Worm (Caenorhabditis elegans): ENCODE data around the gene clec-162.

The clec-162 gene

DNA sequence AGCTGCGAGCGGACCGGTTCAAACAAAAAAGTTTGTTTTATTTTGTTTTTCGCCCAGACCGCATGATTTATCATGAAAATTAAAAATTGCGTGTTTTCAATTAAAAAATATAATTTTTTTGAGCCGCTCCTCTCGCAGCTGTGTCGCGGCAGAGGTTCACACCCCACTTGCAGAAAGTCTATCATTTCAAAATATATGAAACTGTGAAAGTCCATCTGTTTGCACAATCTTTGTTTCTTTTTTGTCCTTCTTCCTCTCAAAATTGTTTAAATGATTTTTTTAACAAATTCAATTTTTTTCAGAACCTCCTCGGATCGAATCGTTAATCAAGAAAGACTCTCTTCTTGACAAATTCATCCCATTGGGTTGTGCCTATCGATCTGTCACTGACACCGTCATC is 25.4 kb downstream of the clec-162 start, which contains the start of gene tlk-1:
TSS of gene tlk-1 (plus strand) at position 301 of the 400 bp plus-strand sequence.
- TF ChIP-seq elt-3 (tag; optimal IDR thresholded peaks at IDR 0.05), result no peak
- no peak for TF ChIP-seq isw-1 (GFP tag; IDR thresholded peaks at IDR 0.05)
- no peak for TF ChIP-seq nhr-90 (tag; optimal IDR thresholded peaks at IDR 0.05; ENCODE audit: poor library complexity)
- TF ChIP-seq skn-1 (tag; optimal IDR thresholded peaks at IDR 0.05), result no peak
- no peak for TF ChIP-seq nhr-85 (tag)
- TF ChIP-seq rnt-1 (tag; optimal IDR thresholded peaks at IDR 0.05), result no peak
- no peak for TF ChIP-seq fkh-8 (tag; optimal IDR thresholded peaks at IDR 0.05)
- no peak for TF ChIP-seq ztf-4 (tag; optimal IDR thresholded peaks at IDR 0.05)
- TF ChIP-seq ceh-63 (GFP tag; optimal IDR thresholded peaks at IDR 0.05), result no peak
- no peak for TF ChIP-seq vab-15 (tag; optimal IDR thresholded peaks at IDR 0.05)
- no peak for TF ChIP-seq Y116A8C.19 (tag; optimal IDR thresholded peaks at IDR 0.05; ENCODE audit: borderline replicate concordance)
- TF ChIP-seq zag-1 (tag; optimal IDR thresholded peaks at IDR 0.05), result no peak
- TF ChIP-seq alr-1 (tag; optimal IDR thresholded peaks at IDR 0.05; ENCODE audit: borderline replicate concordance), result no peak

DNA sequence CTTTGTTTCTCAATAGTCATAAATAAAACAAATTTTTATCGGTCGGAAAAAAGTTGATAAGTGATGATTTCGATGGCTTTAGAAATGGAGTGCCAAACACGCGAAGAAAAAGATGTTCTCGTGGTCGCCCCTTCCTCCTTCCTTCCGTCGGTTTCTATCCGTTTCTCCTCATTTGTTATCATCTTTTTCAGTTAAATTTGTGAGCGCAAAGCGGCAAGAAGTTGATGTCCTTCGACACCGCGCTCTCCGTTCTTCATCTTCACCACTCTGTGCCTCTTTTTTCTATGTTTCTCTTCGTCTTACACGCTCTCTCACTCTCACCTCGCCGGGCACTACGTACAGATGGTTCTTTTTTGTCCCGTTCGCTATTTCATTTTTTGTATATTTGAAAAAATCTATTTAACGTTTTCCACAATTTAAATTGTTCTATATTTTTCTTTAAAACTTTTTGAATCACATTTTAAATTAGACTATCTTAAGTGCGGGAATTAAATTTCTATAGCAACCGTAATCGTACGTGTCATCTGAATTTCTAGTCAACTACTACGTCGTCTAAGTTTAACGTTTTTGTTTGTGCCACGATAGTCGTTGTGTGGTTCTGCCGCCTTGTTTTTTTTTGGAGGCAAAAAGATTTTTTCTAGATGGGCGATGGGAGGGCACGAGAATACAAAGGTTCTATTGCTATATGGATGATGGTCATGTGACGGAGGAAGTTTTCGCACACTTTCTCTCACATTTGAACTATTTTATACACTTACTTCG is 26.2 kb downstream of the clec-162 start:
- TF ChIP-seq fos-1 (tag; optimal IDR thresholded peaks at IDR 0.05) (no peak), mep-1 (tag; optimal IDR thresholded peaks at IDR 0.05) (peak; percentile 7), nhr-71 (tag; optimal IDR thresholded peaks at IDR 0.05) (peak; percentile 36), ceh-82 (tag; optimal IDR thresholded peaks at IDR 0.05) (no peak), jun-1 (tag; optimal IDR thresholded peaks at IDR 0.05) (no peak), nhr-28 (tag; optimal IDR thresholded peaks at IDR 0.05) (no peak), xbp-1 (tag; optimal IDR thresholded peaks at IDR 0.05) (no peak), tbx-2 (tag; optimal IDR thresholded peaks at IDR 0.05) (no peak), C34B4.2 (tag; optimal IDR thresholded peaks at IDR 0.05) (no peak), lin-35 (GFP tag; optimal IDR thresholded peaks at IDR 0.05) (peak in 1 of 2 experiments; percentile 29), mab-9 (GFP tag; IDR thresholded peaks at IDR 0.05) (no peak), C04F5.9 (tag; optimal IDR thresholded peaks at IDR 0.05) (no peak), lsy-2 (tag; optimal IDR thresholded peaks at IDR 0.05) (no peak), nhr-76 (tag; optimal IDR thresholded peaks at IDR 0.05) (no peak), elt-3 (tag; optimal IDR thresholded peaks at IDR 0.05) (peak in 1 of 6 experiments; percentile 43), blmp-1 (tag; optimal IDR thresholded peaks at IDR 0.05) (peak; percentile 36), unc-98 (GFP tag; IDR thresholded peaks at IDR 0.05) (no peak), nhr-90 (tag; optimal IDR thresholded peaks at IDR 0.05; ENCODE audit: poor library complexity) (no peak), pag-3 (tag; optimal IDR thresholded peaks at IDR 0.05; ENCODE audit: borderline replicate concordance, insufficient read depth) (peak; percentile 30), lin-15B (tag; optimal IDR thresholded peaks at IDR 0.05) (no peak), lir-3 (tag; optimal IDR thresholded peaks at IDR 0.05; ENCODE audit: poor library complexity) (no peak), lin-39 (tag; optimal IDR thresholded peaks at IDR 0.05) (no peak), alr-1 (tag; optimal IDR thresholded peaks at IDR 0.05; ENCODE audit: borderline replicate concordance) (no peak), zip-4 (GFP tag; optimal IDR thresholded peaks at IDR 0.05) (no peak), unc-86 (tag; optimal IDR thresholded peaks at IDR 0.05) (no peak), efl-3 (GFP tag; optimal IDR thresholded peaks at IDR 0.05) (no peak), irx-1 (tag; optimal IDR thresholded peaks at IDR 0.05) (no peak), ceh-88 (GFP tag; IDR thresholded peaks at IDR 0.05) (no peak), hpl-2 (GFP tag; optimal IDR thresholded peaks at IDR 0.05) (no peak), ztf-4 (tag; optimal IDR thresholded peaks at IDR 0.05) (no peak), nhr-11 (tag; optimal IDR thresholded peaks at IDR 0.05) (no peak), hlh-17 (GFP tag; optimal IDR thresholded peaks at IDR 0.05; ENCODE audit: borderline replicate concordance) (no peak), sox-4 (tag; optimal IDR thresholded peaks at IDR 0.05) (no peak), nhr-19 (GFP tag; conservative IDR thresholded peaks at IDR 0.05) (no peak), snu-23 (GFP tag; optimal IDR thresholded peaks at IDR 0.05) (peak; percentile 1), dsc-1 (tag; optimal IDR thresholded peaks at IDR 0.05) (no peak), C16A3.4 (tag; optimal IDR thresholded peaks at IDR 0.05) (no peak), lin-13 (GFP tag; optimal IDR thresholded peaks at IDR 0.05) (no peak), skn-1 (tag; optimal IDR thresholded peaks at IDR 0.05) (peak; percentile 1), nhr-12 (tag; optimal IDR thresholded peaks at IDR 0.05) (no peak), unc-130 (tag; optimal IDR thresholded peaks at IDR 0.05) (no peak)
